Worm (Caenorhabditis elegans): Measurements from ENCODE around the gene his-2.

- no peak for TF ChIP-seq ama-1 (optimal IDR thresholded peaks at IDR 0.05)
- no peak for TF ChIP-seq hmbx-1 (tag; optimal IDR thresholded peaks at IDR 0.05)
- TF ChIP-seq scrt-1 (GFP tag; IDR thresholded peaks at IDR 0.05) = no peak
- TF ChIP-seq sea-1 (GFP tag; conservative IDR thresholded peaks at IDR 0.05) = no peak
- TF ChIP-seq ets-7 (tag; optimal IDR thresholded peaks at IDR 0.05) = no peak
- TF ChIP-seq tbx-37 (GFP tag; conservative IDR thresholded peaks at IDR 0.05) = no peak
- no peak for TF ChIP-seq ceh-13 (GFP tag; optimal IDR thresholded peaks at IDR 0.05)
- no peak for TF ChIP-seq hnd-1 (tag; optimal IDR thresholded peaks at IDR 0.05)
- TF ChIP-seq tbx-11 (GFP tag; IDR thresholded peaks at IDR 0.05) = no peak
- no peak for TF ChIP-seq flt-1 (GFP tag; IDR thresholded peaks at IDR 0.05)
Measured at ce11 chrV:16057010-16057463, 15.0 kb upstream of the his-2 start, which contains the start of gene F14H3.5.

All from whole organism, early embryonic.